Worm (Caenorhabditis elegans) whole organism, L2 larva: ENCODE results near the gene F37A4.6.
A peak's percentile ranks its signal among the peaks of the same experiment; 100 is the strongest.

Source experiments
- C34F6.9 ChIP-seq: fragments of 150-350 bp; optimal IDR thresholded peaks from 2 replicates; lab custom pipeline; 2014; ENCODE audit warnings: missing biosample characterization, missing genetic modification characterization
- F13H6.1 ChIP-seq: sonication (generic microtip); optimal IDR thresholded peaks from 2 replicates; lab custom pipeline; 2016; ENCODE audit warnings: missing genetic modification characterization, missing compliant biosample characterization
- R02D3.7 ChIP-seq: fragments of 150-350 bp; optimal IDR thresholded peaks from 2 replicates; lab custom pipeline; 2014; ENCODE audit warnings: missing biosample characterization, missing genetic modification characterization
- Y55F3AM.14 ChIP-seq: fragments of 200-800 bp; sonication (Bioruptor generic); optimal IDR thresholded peaks from 2 replicates; lab custom pipeline; 2018; ENCODE audit warnings: mild to moderate bottlenecking, missing genetic modification characterization, missing compliant biosample characterization
- ZK546.5 ChIP-seq: sonication (generic microtip); optimal IDR thresholded peaks from 2 replicates; lab custom pipeline; 2017; ENCODE audit warnings: missing biosample characterization, missing genetic modification characterization
- aly-2 ChIP-seq: fragments of 150-350 bp; optimal IDR thresholded peaks from 2 replicates; lab custom pipeline; 2014; ENCODE audit warnings: missing biosample characterization, missing genetic modification characterization
- ama-1 ChIP-seq: fragments of 150-350 bp; optimal IDR thresholded peaks from 2 replicates; lab custom pipeline; 2018; ENCODE audit warnings: inconsistent platforms
- blmp-1 ChIP-seq: sonication (generic microtip); optimal IDR thresholded peaks from 2 replicates; lab custom pipeline; 2017; ENCODE audit warnings: missing genetic modification characterization, mild to moderate bottlenecking, missing compliant biosample characterization, antibody characterized with exemption, moderate library complexity; ENCODE audit not compliant: insufficient read depth
- ceh-16 ChIP-seq: fragments of 150-350 bp; optimal IDR thresholded peaks from 2 replicates; lab custom pipeline; 2014; ENCODE audit warnings: missing biosample characterization, missing genetic modification characterization
- ceh-82 ChIP-seq: fragments of 150-350 bp; optimal IDR thresholded peaks from 2 replicates; lab custom pipeline; 2014; ENCODE audit warnings: missing biosample characterization, missing genetic modification characterization
- crh-2 ChIP-seq: sonication (generic microtip); optimal IDR thresholded peaks from 2 replicates; lab custom pipeline; 2017; ENCODE audit warnings: missing biosample characterization, missing genetic modification characterization
- dmd-4 ChIP-seq: sonication (generic microtip); optimal IDR thresholded peaks from 2 replicates; lab custom pipeline; 2017; ENCODE audit warnings: missing biosample characterization, missing genetic modification characterization
- elt-1 ChIP-seq: fragments of 150-350 bp; optimal IDR thresholded peaks from 2 replicates; lab custom pipeline; 2014; ENCODE audit warnings: missing biosample characterization, missing genetic modification characterization
- elt-3 ChIP-seq: sonication (generic microtip); optimal IDR thresholded peaks from 2 replicates; lab custom pipeline; 2017; ENCODE audit warnings: missing biosample characterization, missing genetic modification characterization
- fos-1 ChIP-seq: fragments of 150-350 bp; optimal IDR thresholded peaks from 2 replicates; lab custom pipeline; 2014; ENCODE audit warnings: missing biosample characterization, missing genetic modification characterization
- gmeb-1 ChIP-seq: fragments of 150-350 bp; optimal IDR thresholded peaks from 2 replicates; lab custom pipeline; 2014; ENCODE audit warnings: missing biosample characterization, missing genetic modification characterization
- lin-11 ChIP-seq: fragments of 150-350 bp; sonication (generic microtip); optimal IDR thresholded peaks from 2 replicates; lab custom pipeline; 2014; ENCODE audit warnings: missing biosample characterization, missing genetic modification characterization, inconsistent platforms, mixed read lengths
- lin-13 ChIP-seq: fragments of 150-350 bp; optimal IDR thresholded peaks from 2 replicates; lab custom pipeline; 2014; ENCODE audit warnings: missing biosample characterization, missing genetic modification reagents, missing genetic modification characterization
- lin-39 ChIP-seq: fragments of 150-350 bp; optimal IDR thresholded peaks from 2 replicates; lab custom pipeline; 2014; ENCODE audit warnings: missing biosample characterization, missing genetic modification reagents, missing genetic modification characterization
- lsy-2 ChIP-seq, 2 experiments: fragments of 150-350 bp in 1 of 2; sonication (generic microtip) in 1 of 2; optimal IDR thresholded peaks; 2 replicates each; lab custom pipeline; 2014 to 2017; ENCODE audit warnings: missing biosample characterization in 2 of 2, missing genetic modification characterization in 2 of 2
- mab-5 ChIP-seq: fragments of 150-350 bp; optimal IDR thresholded peaks from 2 replicates; lab custom pipeline; 2014; ENCODE audit warnings: missing biosample characterization, missing genetic modification characterization
- mbf-1 ChIP-seq: sonication (generic microtip); optimal IDR thresholded peaks from 2 replicates; lab custom pipeline; 2017; ENCODE audit warnings: missing biosample characterization, missing genetic modification characterization
- mdl-1 ChIP-seq, 2 experiments: fragments of 150-350 bp in 1 of 2; sonication (generic microtip) in 1 of 2; optimal IDR thresholded peaks; 2 replicates each; lab custom pipeline; 2017; ENCODE audit warnings: missing biosample characterization in 2 of 2, missing genetic modification characterization in 2 of 2
- nhr-10 ChIP-seq: sonication (generic microtip); optimal IDR thresholded peaks from 2 replicates; lab custom pipeline; 2017; ENCODE audit warnings: missing biosample characterization, missing genetic modification characterization
- nhr-11 ChIP-seq: fragments of 150-350 bp; optimal IDR thresholded peaks from 2 replicates; lab custom pipeline; 2014; ENCODE audit warnings: missing biosample characterization, missing genetic modification characterization
- nhr-12 ChIP-seq: fragments of 150-350 bp; optimal IDR thresholded peaks from 2 replicates; lab custom pipeline; 2014; ENCODE audit warnings: missing biosample characterization, missing genetic modification characterization
- nhr-129 ChIP-seq: fragments of 150-350 bp; optimal IDR thresholded peaks from 2 replicates; lab custom pipeline; 2014; ENCODE audit warnings: missing biosample characterization, missing genetic modification characterization
- nhr-21 ChIP-seq: fragments of 150-350 bp; optimal IDR thresholded peaks from 2 replicates; lab custom pipeline; 2014; ENCODE audit warnings: missing biosample characterization, missing genetic modification characterization
- nhr-23 ChIP-seq: fragments of 150-350 bp; optimal IDR thresholded peaks from 2 replicates; lab custom pipeline; 2014; ENCODE audit warnings: missing biosample characterization, missing genetic modification reagents, missing genetic modification characterization
- nhr-237 ChIP-seq: fragments of 150-350 bp; optimal IDR thresholded peaks from 2 replicates; lab custom pipeline; 2014; ENCODE audit warnings: missing biosample characterization, missing genetic modification characterization
- nhr-6 ChIP-seq: fragments of 150-350 bp; optimal IDR thresholded peaks from 2 replicates; lab custom pipeline; 2014; ENCODE audit warnings: missing biosample characterization, missing genetic modification characterization
- nhr-77 ChIP-seq: fragments of 150-350 bp; optimal IDR thresholded peaks from 2 replicates; lab custom pipeline; 2014; ENCODE audit warnings: missing biosample characterization, missing genetic modification characterization
- peb-1 ChIP-seq: fragments of 150-350 bp; optimal IDR thresholded peaks from 2 replicates; lab custom pipeline; 2014; ENCODE audit warnings: missing biosample characterization, missing genetic modification characterization
- sem-4 ChIP-seq: fragments of 150-350 bp; optimal IDR thresholded peaks from 2 replicates; lab custom pipeline; 2014; ENCODE audit warnings: missing biosample characterization, missing genetic modification reagents, missing genetic modification characterization
- skn-1 ChIP-seq: sonication (generic microtip); optimal IDR thresholded peaks from 2 replicates; lab custom pipeline; 2017; ENCODE audit warnings: missing biosample characterization, missing genetic modification characterization
- sma-3 ChIP-seq: sonication (generic microtip); optimal IDR thresholded peaks from 2 replicates; lab custom pipeline; 2016; ENCODE audit warnings: missing genetic modification reagents, missing genetic modification characterization, missing compliant biosample characterization
- sma-9 ChIP-seq, 2 experiments: fragments of 150-350 bp in 1 of 2; sonication (generic microtip) in 1 of 2; optimal IDR thresholded peaks; 2 replicates each; lab custom pipeline; 2014 to 2016; ENCODE audit warnings: missing genetic modification characterization in 2 of 2, mild to moderate bottlenecking in 1 of 2, missing biosample characterization in 1 of 2, missing compliant biosample characterization in 1 of 2, missing genetic modification reagents in 1 of 2, moderate library complexity in 1 of 2
- snpc-4 ChIP-seq: fragments of 150-350 bp; optimal IDR thresholded peaks from 2 replicates; lab custom pipeline; 2014; ENCODE audit warnings: missing biosample characterization, missing genetic modification characterization
- unc-39 ChIP-seq: fragments of 150-350 bp; optimal IDR thresholded peaks from 2 replicates; lab custom pipeline; 2014; ENCODE audit warnings: missing biosample characterization, missing genetic modification characterization
- unc-55 ChIP-seq: fragments of 150-350 bp; sonication (generic microtip); optimal IDR thresholded peaks from 3 replicates; lab custom pipeline; 2014; ENCODE audit warnings: missing biosample characterization, missing genetic modification reagents, missing genetic modification characterization
- zag-1 ChIP-seq: fragments of 150-350 bp; optimal IDR thresholded peaks from 2 replicates; lab custom pipeline; 2014; ENCODE audit warnings: missing biosample characterization, missing genetic modification characterization
- ztf-1 ChIP-seq: fragments of 200-800 bp; sonication (Bioruptor generic); conservative IDR thresholded peaks from 2 replicates; pipeline ENCODE4 v1.3.6; 2022; ENCODE audit warnings: missing genetic modification characterization, missing compliant biosample characterization
- ztf-11 ChIP-seq: sonication (generic microtip); optimal IDR thresholded peaks from 2 replicates; lab custom pipeline; 2017; ENCODE audit warnings: missing biosample characterization, missing genetic modification characterization
- ztf-4 ChIP-seq: fragments of 150-350 bp; optimal IDR thresholded peaks from 2 replicates; lab custom pipeline; 2014; ENCODE audit warnings: missing biosample characterization, missing genetic modification characterization

The F37A4.6 gene

DNA sequence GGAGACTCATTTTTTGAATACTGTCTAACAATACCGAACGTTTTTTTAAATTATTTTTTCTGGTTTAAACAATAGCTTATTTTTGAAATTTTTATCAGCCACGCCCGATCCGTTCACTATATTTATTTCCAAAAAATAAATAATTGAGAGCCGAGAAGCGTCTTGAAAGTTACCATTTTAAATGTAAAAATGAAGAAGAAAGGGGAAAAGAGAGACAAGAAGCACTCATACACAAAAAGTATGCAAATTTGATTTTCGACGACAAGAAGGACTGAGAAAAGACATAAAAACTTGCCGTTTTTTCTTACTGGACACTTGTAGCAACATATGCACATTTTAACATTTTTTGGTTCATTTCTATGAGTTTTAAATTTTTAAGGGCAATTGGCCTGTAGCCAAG is 23.8 kb upstream of the F37A4.6 start:
- TF ChIP-seq C34F6.9 (tag; lab: Kevin White, UChicago) (no peak), aly-2 (tag; lab: Kevin White, UChicago) (no peak), nhr-23 (tag; lab: Kevin White, UChicago) (no peak), mdl-1 (tag; optimal IDR thresholded peaks at IDR 0.05; lab: Kevin White, UChicago) (no peak), nhr-77 (tag; lab: Kevin White, UChicago) (no peak)

- TF ChIP-seq unc-39 (no peak), sem-4 (no peak), lin-13 (GFP tag; lab: Kevin White, UChicago) (no peak), zag-1 (tag; lab: Kevin White, UChicago) (no peak), nhr-12 (no peak), lsy-2 (tag; optimal IDR thresholded peaks at IDR 0.05; lab: Kevin White, UChicago) (peak in 1 of 2 experiments; percentile 45), crh-2 (tag; lab: Kevin White, UChicago) (peak; percentile 21), nhr-11 (tag; lab: Kevin White, UChicago) (no peak), fos-1 (tag; lab: Kevin White, UChicago) (no peak), sma-9 (GFP tag; optimal IDR thresholded peaks at IDR 0.05; lab: Kevin White, UChicago) (peak; percentile 18), sma-9 (tag; optimal IDR thresholded peaks at IDR 0.05; lab: Kevin White, UChicago) (no peak), C34F6.9 (tag; lab: Kevin White, UChicago) (peak; percentile 58), ztf-11 (tag; lab: Kevin White, UChicago) (no peak), lin-39 (tag; lab: Kevin White, UChicago) (no peak), unc-55 (GFP tag; lab: Kevin White, UChicago) (no peak), Y55F3AM.14 (no peak), mdl-1 (tag; optimal IDR thresholded peaks at IDR 0.05; lab: Kevin White, UChicago) (peak in 1 of 2 experiments; percentile 38), nhr-10 (no peak), ceh-16 (tag; lab: Kevin White, UChicago) (no peak), lin-11 (tag; lab: Kevin White, UChicago) (no peak)
Measured at ce11 chrIII:6690490-6690889, 15.1 kb upstream of the F37A4.6 start.

DNA sequence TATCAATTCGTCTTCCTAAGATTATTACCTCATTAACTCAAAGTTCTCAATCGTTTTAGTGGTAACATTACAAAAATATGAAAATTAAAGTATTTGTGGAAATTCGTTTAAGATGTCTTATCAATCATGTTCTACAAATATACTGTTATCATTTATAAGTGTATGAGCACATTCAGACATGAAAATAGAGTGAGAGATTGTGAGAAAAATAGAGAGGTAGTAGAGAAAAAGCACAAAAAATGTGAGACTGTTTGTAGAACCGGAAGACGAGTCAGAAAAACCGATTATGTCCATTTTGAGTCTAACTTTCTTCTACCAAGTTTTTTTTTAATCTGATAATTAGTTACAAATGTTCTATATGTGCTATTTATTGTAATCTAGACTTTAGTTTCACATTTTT is 12.3 kb upstream of the F37A4.6 start:
- TF ChIP-seq crh-2 (tag; lab: Kevin White, UChicago), result peak; percentile 11
- TF ChIP-seq sma-9 (GFP tag; optimal IDR thresholded peaks at IDR 0.05; lab: Kevin White, UChicago), result peak; percentile 5
- no peak for TF ChIP-seq sma-9 (tag; optimal IDR thresholded peaks at IDR 0.05; lab: Kevin White, UChicago)
- no peak for TF ChIP-seq ztf-4 (tag; lab: Kevin White, UChicago)
- TF ChIP-seq skn-1, result peak; percentile 24
- TF ChIP-seq fos-1 (tag; lab: Kevin White, UChicago), result peak; percentile 93

- TF ChIP-seq lin-11 (tag; lab: Kevin White, UChicago) (peak; percentile 63), nhr-10 (no peak), elt-3 (tag; lab: Kevin White, UChicago) (no peak), skn-1 (no peak), unc-39 (no peak), ztf-1 (no peak), mdl-1 (tag; optimal IDR thresholded peaks at IDR 0.05; lab: Kevin White, UChicago) (peak; percentile 10 to 36), peb-1 (tag; lab: Kevin White, UChicago) (no peak), fos-1 (tag; lab: Kevin White, UChicago) (peak; percentile 25), snpc-4 (peak; percentile 25), Y55F3AM.14 (no peak), mab-5 (tag; lab: Kevin White, UChicago) (peak; percentile 15), R02D3.7 (tag; lab: Kevin White, UChicago) (no peak), nhr-237 (no peak), ceh-82 (tag; lab: Kevin White, UChicago) (no peak), mbf-1 (no peak), ceh-16 (tag; lab: Kevin White, UChicago) (no peak), ama-1 (lab: Kevin White, UChicago) (no peak), sem-4 (peak; percentile 26), F13H6.1 (tag; lab: Kevin White, UChicago) (peak; percentile 21), lin-39 (tag; lab: Kevin White, UChicago) (no peak), ztf-4 (tag; lab: Kevin White, UChicago) (peak; percentile 50), nhr-12 (no peak), nhr-23 (tag; lab: Kevin White, UChicago) (no peak), lsy-2 (tag; optimal IDR thresholded peaks at IDR 0.05; lab: Kevin White, UChicago) (peak in 1 of 2 experiments; percentile 55), dmd-4 (tag; lab: Kevin White, UChicago) (no peak), sma-3 (GFP tag; lab: Kevin White, UChicago) (no peak), nhr-11 (tag; lab: Kevin White, UChicago) (no peak), ZK546.5 (tag; lab: Kevin White, UChicago) (no peak), nhr-77 (tag; lab: Kevin White, UChicago) (no peak), aly-2 (tag; lab: Kevin White, UChicago) (no peak), gmeb-1 (tag; lab: Kevin White, UChicago) (no peak), sma-9 (GFP tag; optimal IDR thresholded peaks at IDR 0.05; lab: Kevin White, UChicago) (peak; percentile 61), sma-9 (tag; optimal IDR thresholded peaks at IDR 0.05; lab: Kevin White, UChicago) (no peak), elt-1 (tag; lab: Kevin White, UChicago) (no peak), nhr-6 (peak; percentile 4), blmp-1 (tag; lab: Kevin White, UChicago) (no peak), crh-2 (tag; lab: Kevin White, UChicago) (peak; percentile 50), nhr-21 (tag; lab: Kevin White, UChicago) (no peak), nhr-129 (tag; lab: Kevin White, UChicago) (peak; percentile 59), ztf-11 (tag; lab: Kevin White, UChicago) (no peak)
Measured at ce11 chrIII:6695189-6695588, 10.4 kb upstream of the F37A4.6 start.
